Worm (Caenorhabditis elegans): ENCODE results near the gene tmc-1.

DNA sequence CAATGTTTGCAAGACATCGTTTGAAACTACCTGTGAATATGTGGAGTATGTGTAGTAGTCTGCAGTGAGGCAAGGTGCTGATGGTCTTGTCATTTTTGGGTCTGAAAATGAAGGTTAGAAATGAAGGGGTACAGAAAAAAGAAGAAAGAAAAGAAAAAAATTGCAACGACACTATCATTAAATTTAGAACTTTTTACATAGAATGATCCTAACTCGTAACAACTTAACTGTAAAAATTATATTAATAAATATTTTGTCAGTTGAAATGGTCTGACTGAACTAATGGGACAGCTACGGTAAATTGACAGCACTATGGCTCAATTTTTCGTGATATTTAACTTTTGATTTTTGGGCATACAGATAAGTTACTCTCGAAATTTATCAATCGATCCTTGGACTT lies 42.7 kb upstream of the tmc-1 start, which contains the start of gene C05D9.7:
- TF ChIP-seq him-1 (tag; optimal IDR thresholded peaks at IDR 0.05) (no peak), dao-5 (tag; optimal IDR thresholded peaks at IDR 0.05) (no peak)

Data from whole organism, L4/young adult.